Worm (Caenorhabditis elegans) whole organism, young adult: ENCODE measurements around the gene F53B3.6.

ENCODE experiments used
- F49E8.2 ChIP-seq: sonication (generic microtip); optimal IDR thresholded peaks from 3 replicates; lab custom pipeline; 2017; ENCODE audit warnings: missing genetic modification characterization, mild to moderate bottlenecking, missing compliant biosample characterization, antibody characterized with exemption, moderate library complexity; ENCODE audit not compliant: insufficient read depth
- F55B11.4 ChIP-seq: sonication (generic microtip); optimal IDR thresholded peaks from 2 replicates; lab custom pipeline; 2016; ENCODE audit warnings: missing compliant biosample characterization, missing genetic modification characterization, borderline replicate concordance; ENCODE audit not compliant: insufficient read depth
- Y79H2A.3 ChIP-seq: fragments of 200-800 bp; sonication (Bioruptor generic); conservative IDR thresholded peaks from 2 replicates; pipeline ENCODE4 v1.3.6; 2022; ENCODE audit warnings: missing genetic modification reagents, missing genetic modification characterization, missing compliant biosample characterization
- cebp-1 ChIP-seq, 2 experiments: fragments of 200-800 bp in 1 of 2; sonication (Bioruptor generic) in 1 of 2; sonication (generic microtip) in 1 of 2; IDR thresholded peaks in 1 of 2; optimal IDR thresholded peaks in 1 of 2; 2 replicates each; pipeline versions ENCODE4 v1.3.6 to Lab custom; 2017 to 2022; ENCODE audit warnings: missing compliant biosample characterization in 2 of 2, missing genetic modification characterization in 2 of 2, mild to moderate bottlenecking in 1 of 2, missing genetic modification reagents in 1 of 2, moderate library complexity in 1 of 2
- ceh-91 ChIP-seq: fragments of 200-800 bp; sonication (Bioruptor generic); IDR thresholded peaks from 2 replicates; pipeline ENCODE4 v1.3.6; 2022; ENCODE audit warnings: missing genetic modification reagents, missing genetic modification characterization, missing compliant biosample characterization
- die-1 ChIP-seq: sonication (generic microtip); optimal IDR thresholded peaks from 2 replicates; lab custom pipeline; 2016; ENCODE audit warnings: missing genotype, mild to moderate bottlenecking, missing genetic modification characterization, missing compliant biosample characterization
- lsl-1 ChIP-seq: fragments of 200-800 bp; sonication (Bioruptor generic); optimal IDR thresholded peaks from 2 replicates; lab custom pipeline; 2018; ENCODE audit warnings: mild to moderate bottlenecking, missing genetic modification characterization, moderate library complexity, missing compliant biosample characterization
- pbrm-1 ChIP-seq: fragments of 200-800 bp; sonication (Bioruptor generic); IDR thresholded peaks from 2 replicates; pipeline ENCODE4 v1.3.6; 2022; ENCODE audit warnings: missing genetic modification reagents, missing genetic modification characterization, missing compliant biosample characterization
- rcor-1 ChIP-seq: fragments of 200-800 bp; sonication (Bioruptor generic); IDR thresholded peaks from 2 replicates; pipeline ENCODE4 v1.3.6; 2022; ENCODE audit warnings: missing genetic modification reagents, missing genetic modification characterization, missing compliant biosample characterization
- unc-62 ChIP-seq: fragments of 150-350 bp; optimal IDR thresholded peaks from 2 replicates; lab custom pipeline; 2014; ENCODE audit warnings: missing biosample characterization, missing genetic modification reagents, missing genetic modification characterization
- zfh-2 ChIP-seq: fragments of 200-800 bp; sonication (Bioruptor generic); conservative IDR thresholded peaks from 2 replicates; pipeline ENCODE4 v1.3.6; 2022; ENCODE audit warnings: missing genetic modification reagents, missing genetic modification characterization, missing compliant biosample characterization
- ztf-28 ChIP-seq: fragments of 200-800 bp; sonication (Bioruptor generic); IDR thresholded peaks from 2 replicates; pipeline ENCODE4 v1.3.6; 2022; ENCODE audit warnings: missing genetic modification reagents, missing genetic modification characterization, missing compliant biosample characterization

ce11 chrX:2827702-2828182 is 36.3 kb upstream of the F53B3.6 start, which contains the start of gene ssr-2:
- TF ChIP-seq pbrm-1 (GFP tag; lab: Robert Waterston, UW): no peak
- no peak for TF ChIP-seq F49E8.2 (tag; lab: Kevin White, UChicago)
- no peak for TF ChIP-seq zfh-2 (GFP tag; lab: Robert Waterston, UW)
- TF ChIP-seq ceh-91 (GFP tag; lab: Robert Waterston, UW): no peak
- no peak for TF ChIP-seq lsl-1 (GFP tag; lab: Kevin White, UChicago)
- no peak for TF ChIP-seq die-1 (tag; lab: Kevin White, UChicago)
- no peak for TF ChIP-seq Y79H2A.3
- no peak for TF ChIP-seq unc-62
- no peak for TF ChIP-seq cebp-1 (GFP tag; IDR thresholded peaks at IDR 0.05; lab: Robert Waterston, UW)
- no peak for TF ChIP-seq cebp-1 (tag; optimal IDR thresholded peaks at IDR 0.05; lab: Kevin White, UChicago)
- TF ChIP-seq F55B11.4 (tag; lab: Kevin White, UChicago): no peak
- no peak for TF ChIP-seq ztf-28 (GFP tag; lab: Robert Waterston, UW)
- no peak for TF ChIP-seq rcor-1
